Worm (Caenorhabditis elegans) whole organism, late embryonic: ENCODE data around the gene cdt-2.

Source experiments
- ceh-34 ChIP-seq: sonication (generic microtip); optimal IDR thresholded peaks from 2 replicates; lab custom pipeline; 2016; ENCODE audit warnings: mild to moderate bottlenecking, missing genetic modification characterization, missing compliant biosample characterization
- ceh-48 ChIP-seq: sonication (generic microtip); optimal IDR thresholded peaks from 2 replicates; lab custom pipeline; 2016; ENCODE audit warnings: missing genetic modification characterization, inconsistent platforms, missing compliant biosample characterization
- elt-2 ChIP-seq: sonication (generic microtip); optimal IDR thresholded peaks from 2 replicates; lab custom pipeline; 2016; ENCODE audit warnings: missing genetic modification reagents, missing genetic modification characterization, missing compliant biosample characterization
- lim-6 ChIP-seq: sonication (generic microtip); optimal IDR thresholded peaks from 2 replicates; lab custom pipeline; 2016; ENCODE audit warnings: missing genetic modification characterization, missing compliant biosample characterization
- nhr-11 ChIP-seq: fragments of 150-350 bp; optimal IDR thresholded peaks from 2 replicates; lab custom pipeline; 2014; ENCODE audit warnings: missing biosample characterization, missing genetic modification characterization

- TF ChIP-seq elt-2 (no peak), ceh-48 (no peak), ceh-34 (tag; lab: Kevin White, UChicago) (no peak), lim-6 (no peak), nhr-11 (tag; lab: Kevin White, UChicago) (no peak)
Observed at ce11 chrV:15015799-15016198, 24.9 kb upstream of the cdt-2 start.
